Worm (Caenorhabditis elegans): ENCODE data around the gene T07G12.5.

- TF ChIP-seq pqm-1 (tag; optimal IDR thresholded peaks at IDR 0.05), result no peak
- no peak for TF ChIP-seq lin-29 (GFP tag; IDR thresholded peaks at IDR 0.05)
- no peak for TF ChIP-seq nhr-11 (tag; optimal IDR thresholded peaks at IDR 0.05)
- TF ChIP-seq nhr-237 (tag; optimal IDR thresholded peaks at IDR 0.05), result no peak
- no peak for TF ChIP-seq nhr-111 (GFP tag; optimal IDR thresholded peaks at IDR 0.05)
- TF ChIP-seq ama-1 (optimal IDR thresholded peaks at IDR 0.05), result no peak
- no peak for TF ChIP-seq dve-1 (tag; optimal IDR thresholded peaks at IDR 0.05; ENCODE audit: insufficient read depth)
- no peak for TF ChIP-seq lin-39 (tag; optimal IDR thresholded peaks at IDR 0.05)
- no peak for TF ChIP-seq Y105C5A.15 (GFP tag; IDR thresholded peaks at IDR 0.05)
- no peak for TF ChIP-seq ceh-44 (GFP tag; IDR thresholded peaks at IDR 0.05)
- TF ChIP-seq ceh-82 (tag; optimal IDR thresholded peaks at IDR 0.05), result no peak
- TF ChIP-seq Y5F2A.4 (GFP tag; optimal IDR thresholded peaks at IDR 0.05), result no peak
- no peak for TF ChIP-seq zfp-3 (GFP tag; conservative IDR thresholded peaks at IDR 0.05)
Measured at ce11 chrIV:10571020-10571419, 26.1 kb upstream of the T07G12.5 start.

All from whole organism, L4 larva.